Worm (Caenorhabditis elegans) whole organism, L4 larva: ENCODE results near the gene hrg-1.

Experiments used
- D1046.2 ChIP-seq: fragments of 200-800 bp; sonication (Bioruptor generic); IDR thresholded peaks from 2 replicates; pipeline ENCODE4 v1.3.6; 2022; ENCODE audit warnings: missing genetic modification characterization, missing compliant biosample characterization
- F10B5.3 ChIP-seq: sonication (generic microtip); optimal IDR thresholded peaks from 2 replicates; lab custom pipeline; 2016; ENCODE audit warnings: mild to moderate bottlenecking, missing genetic modification characterization, missing compliant biosample characterization
- F44E2.7 ChIP-seq: fragments of 200-800 bp; sonication (Bioruptor generic); IDR thresholded peaks from 2 replicates; pipeline ENCODE4 v2.1.2; 2022; ENCODE audit warnings: missing genetic modification characterization, missing compliant biosample characterization
- R02D3.7 ChIP-seq: fragments of 150-350 bp; sonication (generic microtip); optimal IDR thresholded peaks from 3 replicates; lab custom pipeline; 2014; ENCODE audit warnings: missing biosample characterization, missing genetic modification characterization
- T20F7.1 ChIP-seq: fragments of 200-800 bp; sonication (Bioruptor generic); optimal IDR thresholded peaks from 2 replicates; lab custom pipeline; 2018; ENCODE audit warnings: mild to moderate bottlenecking, missing genetic modification characterization, missing compliant biosample characterization
- T26A8.4 ChIP-seq: fragments of 200-800 bp; sonication (Bioruptor generic); IDR thresholded peaks from 2 replicates; pipeline ENCODE4 v1.3.6; 2022; ENCODE audit warnings: missing genetic modification characterization, missing compliant biosample characterization
- Y105C5A.15 ChIP-seq: fragments of 200-800 bp; sonication (Bioruptor generic); IDR thresholded peaks from 2 replicates; pipeline ENCODE4 v1.3.6; 2022; ENCODE audit warnings: missing genetic modification characterization, missing compliant biosample characterization
- Y48G9A.11 ChIP-seq: fragments of 200-800 bp; sonication (Bioruptor generic); IDR thresholded peaks from 2 replicates; pipeline ENCODE4 v1.3.6; 2022; ENCODE audit warnings: missing genetic modification reagents, missing genetic modification characterization, missing compliant biosample characterization
- Y75B8A.6 ChIP-seq: fragments of 200-800 bp; sonication (Bioruptor generic); IDR thresholded peaks from 2 replicates; pipeline ENCODE4 v1.3.6; 2022; ENCODE audit warnings: missing genetic modification reagents, missing genetic modification characterization, missing compliant biosample characterization
- ZK546.5 ChIP-seq, 2 experiments: sonication (generic microtip); optimal IDR thresholded peaks; 2 replicates each; lab custom pipeline; 2017; ENCODE audit warnings: missing biosample characterization in 2 of 2, missing genetic modification characterization in 2 of 2
- aha-1 ChIP-seq: fragments of 150-350 bp; peaks from one replicate; lab custom pipeline; 2014; ENCODE audit warnings: missing biosample characterization, missing genetic modification characterization
- aly-2 ChIP-seq: sonication (generic microtip); optimal IDR thresholded peaks from 2 replicates; lab custom pipeline; 2018; ENCODE audit warnings: missing biosample characterization, missing genetic modification characterization
- ama-1 ChIP-seq: fragments of 150-350 bp; optimal IDR thresholded peaks from 2 replicates; lab custom pipeline; 2014; ENCODE audit warnings: inconsistent platforms, mixed read lengths
- ceh-20 ChIP-seq: fragments of 200-800 bp; sonication (Bioruptor generic); IDR thresholded peaks from 2 replicates; pipeline ENCODE4 v1.3.6; 2022; ENCODE audit warnings: missing genetic modification reagents, missing genetic modification characterization, missing compliant biosample characterization
- ceh-28 ChIP-seq: fragments of 150-350 bp; optimal IDR thresholded peaks from 2 replicates; lab custom pipeline; 2014; ENCODE audit warnings: missing biosample characterization, missing genetic modification reagents, missing genetic modification characterization
- ceh-44 ChIP-seq: fragments of 200-800 bp; sonication (Bioruptor generic); IDR thresholded peaks from 2 replicates; pipeline ENCODE4 v1.3.6; 2022; ENCODE audit warnings: missing genetic modification reagents, missing genetic modification characterization, missing compliant biosample characterization
- ceh-62 ChIP-seq: sonication (generic microtip); optimal IDR thresholded peaks from 2 replicates; lab custom pipeline; 2017; ENCODE audit warnings: missing biosample characterization, missing genetic modification characterization
- ces-1 ChIP-seq: fragments of 150-350 bp; sonication (generic microtip); optimal IDR thresholded peaks from 4 replicates; lab custom pipeline; 2014; ENCODE audit warnings: missing biosample characterization, missing genetic modification reagents, missing genetic modification characterization
- ctbp-1 ChIP-seq: fragments of 200-800 bp; sonication (Bioruptor generic); IDR thresholded peaks from 2 replicates; pipeline ENCODE4 v1.3.6; 2022; ENCODE audit warnings: missing genetic modification reagents, missing genetic modification characterization, missing compliant biosample characterization
- daf-12 ChIP-seq: fragments of 150-350 bp; optimal IDR thresholded peaks from 2 replicates; lab custom pipeline; 2014; ENCODE audit warnings: missing biosample characterization, missing genetic modification reagents, missing genetic modification characterization
- daf-16 ChIP-seq, 3 experiments: sonication (generic microtip); optimal IDR thresholded peaks; 2 replicates each; lab custom pipeline; 2016 to 2017; ENCODE audit warnings: missing genetic modification characterization in 3 of 3, missing genetic modification reagents in 3 of 3, mild to moderate bottlenecking in 2 of 3, missing compliant biosample characterization in 2 of 3, missing biosample characterization in 1 of 3, moderate library complexity in 1 of 3
- daf-19 ChIP-seq: fragments of 200-800 bp; sonication (Bioruptor generic); conservative IDR thresholded peaks from 2 replicates; pipeline ENCODE4 v1.3.6; 2022; ENCODE audit warnings: missing genetic modification characterization, missing compliant biosample characterization
- dmd-6 ChIP-seq: fragments of 200-800 bp; sonication (Bioruptor generic); IDR thresholded peaks from 2 replicates; pipeline ENCODE4 v1.3.6; 2022; ENCODE audit warnings: missing genetic modification reagents, missing genetic modification characterization, missing compliant biosample characterization
- dmd-9 ChIP-seq: fragments of 200-800 bp; sonication (Bioruptor generic); IDR thresholded peaks from 2 replicates; pipeline ENCODE4 v1.3.6; 2022; ENCODE audit warnings: missing genetic modification reagents, missing genetic modification characterization, missing compliant biosample characterization
- duxl-1 ChIP-seq: sonication (generic microtip); optimal IDR thresholded peaks from 2 replicates; lab custom pipeline; 2016; ENCODE audit warnings: mild to moderate bottlenecking, missing genetic modification characterization, moderate library complexity, missing compliant biosample characterization; ENCODE audit not compliant: poor library complexity
- dve-1 ChIP-seq: sonication (generic microtip); optimal IDR thresholded peaks from 2 replicates; lab custom pipeline; 2017; ENCODE audit warnings: antibody characterized with exemption, mild to moderate bottlenecking, missing genetic modification characterization, missing compliant biosample characterization; ENCODE audit not compliant: insufficient read depth
- egl-43 ChIP-seq: fragments of 200-800 bp; sonication (Bioruptor generic); IDR thresholded peaks from 2 replicates; pipeline ENCODE4 v1.3.6; 2022; ENCODE audit warnings: missing genetic modification reagents, missing genetic modification characterization, missing compliant biosample characterization
- fos-1 ChIP-seq: fragments of 150-350 bp; optimal IDR thresholded peaks from 2 replicates; lab custom pipeline; 2014; ENCODE audit warnings: missing biosample characterization, missing genetic modification characterization
- gei-8 ChIP-seq: fragments of 200-800 bp; sonication (Bioruptor generic); optimal IDR thresholded peaks from 2 replicates; lab custom pipeline; 2018; ENCODE audit warnings: mild to moderate bottlenecking, missing genetic modification characterization, missing compliant biosample characterization
- hif-1 ChIP-seq, 2 experiments: sonication (generic microtip); optimal IDR thresholded peaks; 2 replicates each; lab custom pipeline; 2016 to 2017; ENCODE audit warnings: missing compliant biosample characterization in 2 of 2, missing genetic modification characterization in 2 of 2, missing genetic modification reagents in 2 of 2, missing genotype in 2 of 2, mild to moderate bottlenecking in 1 of 2
- jun-1 ChIP-seq: fragments of 150-350 bp; optimal IDR thresholded peaks from 2 replicates; lab custom pipeline; 2014; ENCODE audit warnings: missing biosample characterization, missing genetic modification reagents, missing genetic modification characterization
- lin-39 ChIP-seq: fragments of 150-350 bp; optimal IDR thresholded peaks from 2 replicates; lab custom pipeline; 2014; ENCODE audit warnings: missing biosample characterization, missing genetic modification reagents, missing genetic modification characterization
- nhr-102 ChIP-seq: sonication (generic microtip); optimal IDR thresholded peaks from 2 replicates; lab custom pipeline; 2016; ENCODE audit warnings: mild to moderate bottlenecking, missing genetic modification characterization, moderate library complexity, missing compliant biosample characterization
- nhr-237 ChIP-seq: sonication (generic microtip); optimal IDR thresholded peaks from 2 replicates; lab custom pipeline; 2017; ENCODE audit warnings: missing biosample characterization, missing genetic modification characterization
- nhr-25 ChIP-seq: sonication (generic microtip); optimal IDR thresholded peaks from 2 replicates; lab custom pipeline; 2017; ENCODE audit warnings: missing genetic modification characterization, mild to moderate bottlenecking, missing compliant biosample characterization, antibody characterized with exemption, moderate library complexity, borderline replicate concordance; ENCODE audit not compliant: insufficient read depth
- nhr-42 ChIP-seq: fragments of 200-800 bp; sonication (Bioruptor generic); IDR thresholded peaks from 2 replicates; pipeline ENCODE4 v1.3.6; 2022; ENCODE audit warnings: missing genetic modification characterization, missing compliant biosample characterization
- nhr-76 ChIP-seq: fragments of 150-350 bp; optimal IDR thresholded peaks from 2 replicates; lab custom pipeline; 2014; ENCODE audit warnings: missing biosample characterization, missing genetic modification characterization
- nhr-77 ChIP-seq: fragments of 150-350 bp; optimal IDR thresholded peaks from 2 replicates; lab custom pipeline; 2014; ENCODE audit warnings: missing biosample characterization, missing genetic modification characterization
- pha-4 ChIP-seq, 2 experiments: fragments of 150-350 bp in 1 of 2; fragments of 200-800 bp in 1 of 2; sonication (Bioruptor generic) in 1 of 2; IDR thresholded peaks in 1 of 2; optimal IDR thresholded peaks in 1 of 2; 2 replicates each; pipeline versions ENCODE4 v1.3.6 to Lab custom; 2014 to 2022; ENCODE audit warnings: missing genetic modification characterization in 2 of 2, missing genetic modification reagents in 2 of 2, missing biosample characterization in 1 of 2, missing compliant biosample characterization in 1 of 2
- rbr-2 ChIP-seq: sonication (generic microtip); optimal IDR thresholded peaks from 2 replicates; lab custom pipeline; 2016; ENCODE audit warnings: missing genotype, missing genetic modification characterization, missing compliant biosample characterization
- set-16 ChIP-seq: fragments of 200-800 bp; sonication (Bioruptor generic); IDR thresholded peaks from 2 replicates; pipeline ENCODE4 v1.3.6; 2022; ENCODE audit warnings: missing genetic modification reagents, missing genetic modification characterization, missing compliant biosample characterization
- snpc-4 ChIP-seq: fragments of 150-350 bp; optimal IDR thresholded peaks from 2 replicates; lab custom pipeline; 2014; ENCODE audit warnings: missing biosample characterization, missing genetic modification characterization
- spr-1 ChIP-seq: sonication (generic microtip); optimal IDR thresholded peaks from 2 replicates; lab custom pipeline; 2016; ENCODE audit warnings: mild to moderate bottlenecking, missing genetic modification characterization, missing compliant biosample characterization
- tra-1 ChIP-seq: fragments of 200-800 bp; sonication (Bioruptor generic); IDR thresholded peaks from 2 replicates; pipeline ENCODE4 v1.3.6; 2022; ENCODE audit warnings: missing genetic modification reagents, missing genetic modification characterization, missing compliant biosample characterization
- unc-130 ChIP-seq: sonication (generic microtip); optimal IDR thresholded peaks from 2 replicates; lab custom pipeline; 2016; ENCODE audit warnings: missing genetic modification reagents, missing genetic modification characterization, missing compliant biosample characterization
- unc-39 ChIP-seq: sonication (generic microtip); optimal IDR thresholded peaks from 2 replicates; lab custom pipeline; 2017; ENCODE audit warnings: missing biosample characterization, missing genetic modification characterization
- unc-62 ChIP-seq, 3 experiments: fragments of 150-350 bp in 1 of 3; sonication (generic microtip); optimal IDR thresholded peaks in 2 of 3; peaks in 1 of 3; 1 replicate in 1 of 3; 2 replicates in 2 of 3; lab custom pipeline; 2014 to 2017; ENCODE audit warnings: missing biosample characterization in 3 of 3, missing genetic modification characterization in 3 of 3, missing genetic modification reagents in 3 of 3, missing genotype in 1 of 3
- zfp-2 ChIP-seq: sonication (generic microtip); optimal IDR thresholded peaks from 2 replicates; lab custom pipeline; 2016; ENCODE audit warnings: mild to moderate bottlenecking, missing genetic modification characterization, missing compliant biosample characterization
- zfp-3 ChIP-seq: fragments of 200-800 bp; sonication (Bioruptor generic); conservative IDR thresholded peaks from 2 replicates; pipeline ENCODE4 v1.3.6; 2022; ENCODE audit warnings: missing genetic modification reagents, missing genetic modification characterization, missing compliant biosample characterization
- ztf-11 ChIP-seq: fragments of 150-350 bp; optimal IDR thresholded peaks from 2 replicates; lab custom pipeline; 2014; ENCODE audit warnings: missing biosample characterization, missing genetic modification characterization

The hrg-1 gene

DNA sequence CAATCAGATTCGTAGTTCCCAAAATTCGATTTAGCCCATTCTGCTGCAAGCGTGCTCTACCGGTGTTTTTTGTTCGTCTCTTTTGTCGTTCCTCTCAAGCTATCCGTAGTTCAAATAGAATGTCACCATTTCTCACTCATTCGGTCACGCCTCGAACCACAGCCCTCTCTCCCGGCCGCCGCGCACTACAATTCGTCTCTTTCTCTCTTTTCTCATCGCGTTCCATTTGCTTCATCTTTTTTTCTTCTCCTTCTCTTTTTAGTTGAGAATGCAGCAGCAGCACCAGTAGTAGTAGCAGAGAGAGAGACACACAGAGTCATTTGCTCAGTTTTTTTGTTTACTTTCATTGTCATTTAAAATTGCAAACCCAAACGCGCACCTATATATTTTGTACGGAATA is at the start of gene hrg-1 (continued):
- no peak for TF ChIP-seq zfp-3
- no peak for TF ChIP-seq F44E2.7
- TF ChIP-seq Y75B8A.6 (GFP tag; lab: Robert Waterston, UW): no peak
- no peak for TF ChIP-seq D1046.2 (GFP tag; lab: Robert Waterston, UW)
- TF ChIP-seq duxl-1 (tag; lab: Kevin White, UChicago): no peak
- TF ChIP-seq zfp-2: no peak
- no peak for TF ChIP-seq ama-1 (lab: Kevin White, UChicago)
- no peak for TF ChIP-seq spr-1 (tag; lab: Kevin White, UChicago)
- TF ChIP-seq ceh-44 (GFP tag; lab: Robert Waterston, UW): no peak
- no peak; the same call in 1 of the 2 replicates for TF ChIP-seq pha-4 (GFP tag; IDR thresholded peaks at IDR 0.05; lab: Robert Waterston, UW)
- TF ChIP-seq pha-4 (tag; optimal IDR thresholded peaks at IDR 0.05; lab: Kevin White, UChicago): peak; percentile 5
- TF ChIP-seq nhr-102 (tag; lab: Kevin White, UChicago): no peak
- peak; percentile 64 for TF ChIP-seq rbr-2 (tag; lab: Kevin White, UChicago)
- no peak for TF ChIP-seq ztf-11 (tag; lab: Kevin White, UChicago)
- peak; percentile 40 for TF ChIP-seq ces-1 (GFP tag; lab: Kevin White, UChicago)
- peak; percentile 62; the same call in 1 of the 2 replicates for TF ChIP-seq egl-43
- TF ChIP-seq T20F7.1 (GFP tag; lab: Kevin White, UChicago): no peak
- TF ChIP-seq dmd-9: no peak
- peak in 1 of 2 experiments; percentile 53 for TF ChIP-seq daf-16 (GFP tag; optimal IDR thresholded peaks at IDR 0.05; lab: Kevin White, UChicago)
- TF ChIP-seq daf-16 (tag; optimal IDR thresholded peaks at IDR 0.05; lab: Kevin White, UChicago): peak; percentile 27
- no peak for TF ChIP-seq tra-1
- TF ChIP-seq gei-8: no peak
- peak; percentile 44 for TF ChIP-seq set-16 (GFP tag; lab: Robert Waterston, UW)
- no peak for TF ChIP-seq aly-2 (tag; lab: Kevin White, UChicago)
- no peak for TF ChIP-seq daf-12 (tag; lab: Kevin White, UChicago)
- TF ChIP-seq aha-1 (tag; lab: Kevin White, UChicago): peak; percentile 98
- no peak for TF ChIP-seq Y48G9A.11 (GFP tag; lab: Robert Waterston, UW)
- no peak for TF ChIP-seq ceh-62
- no peak for TF ChIP-seq snpc-4
- TF ChIP-seq jun-1 (tag; lab: Kevin White, UChicago): no peak
- peak; percentile 62 for TF ChIP-seq dmd-6 (GFP tag; lab: Robert Waterston, UW)
- TF ChIP-seq nhr-237 (tag; lab: Kevin White, UChicago): no peak
- TF ChIP-seq R02D3.7 (tag; lab: Kevin White, UChicago): no peak
- peak; percentile 23 for TF ChIP-seq ceh-28 (tag; lab: Kevin White, UChicago)
- no peak for TF ChIP-seq unc-39 (tag; lab: Kevin White, UChicago)
- TF ChIP-seq nhr-25 (tag; lab: Kevin White, UChicago): peak; percentile 31
- TF ChIP-seq fos-1: no peak
- TF ChIP-seq ctbp-1: peak; percentile 66
- no peak for TF ChIP-seq daf-19 (GFP tag; lab: Robert Waterston, UW)
- TF ChIP-seq dve-1: peak; percentile 77
- peak in 1 of 2 experiments; percentile 98 for TF ChIP-seq unc-62 (GFP tag; optimal IDR thresholded peaks at IDR 0.05 in 1 of 2; lab: Kevin White, UChicago)
- TF ChIP-seq unc-62 (tag; optimal IDR thresholded peaks at IDR 0.05; lab: Kevin White, UChicago): no peak
- no peak for TF ChIP-seq nhr-76
- no peak for TF ChIP-seq ZK546.5 (tag; optimal IDR thresholded peaks at IDR 0.05; lab: Kevin White, UChicago)
- peak; percentile 45 for TF ChIP-seq nhr-77
- peak in 1 of 2 experiments; percentile 40 for TF ChIP-seq hif-1 (tag; optimal IDR thresholded peaks at IDR 0.05; lab: Kevin White, UChicago)
- TF ChIP-seq nhr-42 (GFP tag; lab: Robert Waterston, UW): no peak
- TF ChIP-seq ceh-20 (GFP tag; lab: Robert Waterston, UW): peak; percentile 27; the same call in 1 of the 2 replicates
- TF ChIP-seq T26A8.4 (GFP tag; lab: Robert Waterston, UW): no peak
- no peak for TF ChIP-seq unc-130 (GFP tag; lab: Kevin White, UChicago)
- TF ChIP-seq Y105C5A.15 (GFP tag; lab: Robert Waterston, UW): no peak
- no peak for TF ChIP-seq lin-39 (tag; lab: Kevin White, UChicago)
- no peak for TF ChIP-seq F10B5.3 (tag; lab: Kevin White, UChicago)
